Worm (Caenorhabditis elegans) whole organism, mixed stage, embryonic: ENCODE data around the gene ZK622.1.

Source experiments
- elt-1 ChIP-seq: sonication (generic microtip); optimal IDR thresholded peaks from 2 replicates; lab custom pipeline; 2017; ENCODE audit warnings: missing genetic modification characterization, mild to moderate bottlenecking, missing compliant biosample characterization, antibody characterized with exemption, moderate library complexity, borderline replicate concordance; ENCODE audit not compliant: insufficient read depth
- lsy-2 ChIP-seq: fragments of 150-350 bp; optimal IDR thresholded peaks from 2 replicates; lab custom pipeline; 2014; ENCODE audit warnings: missing biosample characterization, missing genetic modification characterization
- nhr-76 ChIP-seq: sonication (generic microtip); optimal IDR thresholded peaks from 2 replicates; lab custom pipeline; 2017; ENCODE audit warnings: missing biosample characterization, missing genetic modification characterization
- pha-4 ChIP-seq: fragments of 150-350 bp; optimal IDR thresholded peaks from 2 replicates; lab custom pipeline; 2018; ENCODE audit warnings: missing biosample characterization, missing genetic modification reagents, missing genetic modification characterization
- unc-39 ChIP-seq: fragments of 150-350 bp; optimal IDR thresholded peaks from 2 replicates; lab custom pipeline; 2014; ENCODE audit warnings: missing biosample characterization, missing genetic modification characterization

DNA sequence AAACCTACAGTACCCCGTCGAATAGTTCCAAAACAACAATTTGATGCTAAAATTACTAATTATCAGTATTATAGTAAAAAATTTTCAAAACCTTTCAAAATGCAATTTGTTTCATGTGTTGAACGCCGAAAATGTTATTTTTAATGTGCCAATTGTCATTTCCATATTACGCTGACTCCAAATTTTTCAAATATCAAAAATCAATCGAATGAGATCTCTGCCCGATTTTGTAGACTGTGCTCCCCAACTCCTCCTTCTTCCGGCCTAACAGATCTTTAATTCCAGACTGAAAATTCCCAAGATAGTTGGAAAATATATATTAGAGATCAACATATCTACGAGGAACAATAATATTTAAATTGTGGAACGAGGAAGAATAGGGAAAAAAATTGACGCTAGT, 15.8 kb upstream of the ZK622.1 start:
- TF ChIP-seq elt-1 (tag; lab: Kevin White, UChicago): no peak
- TF ChIP-seq pha-4 (tag; lab: Kevin White, UChicago): no peak
- TF ChIP-seq nhr-76 (tag; lab: Kevin White, UChicago): no peak
- no peak for TF ChIP-seq lsy-2
- TF ChIP-seq unc-39: no peak
